Worm (Caenorhabditis elegans): ENCODE data around the gene ZK507.1.

DNA sequence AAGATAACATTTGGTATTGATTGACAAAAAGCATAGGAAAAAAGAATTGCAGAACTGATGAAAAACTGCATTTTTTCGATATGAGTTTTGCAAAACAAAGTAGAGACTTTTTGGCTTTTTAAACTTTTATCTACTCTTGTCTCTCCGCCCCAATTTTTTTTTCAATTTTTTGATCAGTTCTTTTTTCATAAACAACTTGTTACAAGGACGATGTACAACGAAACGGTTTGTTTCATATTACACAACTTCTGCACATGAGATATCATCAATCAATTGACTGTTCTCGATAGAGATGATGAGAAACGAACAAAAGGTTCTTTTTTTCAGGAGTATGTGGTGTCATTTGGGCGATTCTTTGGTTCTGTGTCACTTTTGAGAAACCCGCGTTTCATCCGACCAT is 37.5 kb upstream of the ZK507.1 start, which contains the start of gene ZK512.7:
- no peak for TF ChIP-seq W03F9.2 (tag; optimal IDR thresholded peaks at IDR 0.05)
- TF ChIP-seq him-1 (tag; optimal IDR thresholded peaks at IDR 0.05) = no peak
